Worm (Caenorhabditis elegans): ENCODE data around the gene C17E7.9.

DNA sequence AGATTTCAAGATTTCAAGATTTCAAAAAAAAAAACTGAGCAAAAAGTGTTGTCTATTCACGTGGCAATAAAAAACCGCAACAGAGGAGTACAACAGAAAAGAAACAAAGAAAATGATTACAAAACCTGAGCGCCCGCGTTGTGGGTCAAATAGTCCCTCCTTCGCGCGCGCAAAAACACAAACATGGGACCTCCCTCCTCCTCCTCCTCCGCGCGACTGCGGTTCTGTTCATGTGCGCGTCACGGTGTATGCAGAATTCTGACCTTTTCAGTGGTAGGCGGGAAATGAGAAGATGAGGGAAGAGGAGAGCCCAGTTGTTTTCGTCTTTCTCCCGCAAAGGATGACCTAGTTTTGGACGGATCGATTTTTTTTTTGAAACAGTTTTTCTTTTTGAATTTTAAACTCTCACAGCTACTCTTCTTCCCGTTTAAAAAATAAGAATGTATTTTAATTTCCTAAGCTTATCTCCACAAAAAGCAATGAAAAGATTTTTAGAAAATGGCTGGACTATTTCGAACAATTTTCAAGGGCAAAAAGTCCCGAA lies 1.8 kb upstream of the C17E7.9 start, which contains the start of gene C17E7.4:
- TF ChIP-seq ref-2 (tag; optimal IDR thresholded peaks at IDR 0.05): no peak
- no peak for TF ChIP-seq pag-3 (tag; optimal IDR thresholded peaks at IDR 0.05; ENCODE audit: borderline replicate concordance)
- TF ChIP-seq ceh-9 (tag; optimal IDR thresholded peaks at IDR 0.05): no peak
- TF ChIP-seq pat-9 (tag; optimal IDR thresholded peaks at IDR 0.05): no peak
- TF ChIP-seq elt-2 (tag; optimal IDR thresholded peaks at IDR 0.05): no peak

Data from whole organism, late embryonic.